Worm (Caenorhabditis elegans) whole organism, late embryonic: ENCODE results near the gene srx-78.

Experiments
- C38D4.7 ChIP-seq: fragments of 200-800 bp; sonication (Bioruptor generic); optimal IDR thresholded peaks from 2 replicates; lab custom pipeline; 2018; ENCODE audit warnings: mild to moderate bottlenecking, missing genetic modification characterization, moderate library complexity, missing compliant biosample characterization
- F13H6.1 ChIP-seq: sonication (generic microtip); optimal IDR thresholded peaks from 2 replicates; lab custom pipeline; 2016; ENCODE audit warnings: missing genetic modification characterization, missing compliant biosample characterization
- K09A11.1 ChIP-seq: sonication (generic microtip); optimal IDR thresholded peaks from 2 replicates; lab custom pipeline; 2017; ENCODE audit warnings: antibody characterized with exemption, mild to moderate bottlenecking, missing genetic modification characterization, missing compliant biosample characterization; ENCODE audit not compliant: insufficient read depth
- ahr-1 ChIP-seq: sonication (generic microtip); optimal IDR thresholded peaks from 2 replicates; lab custom pipeline; 2016; ENCODE audit warnings: missing genetic modification characterization, missing compliant biosample characterization
- ceh-14 ChIP-seq: sonication (generic microtip); optimal IDR thresholded peaks from 2 replicates; lab custom pipeline; 2016; ENCODE audit warnings: missing genotype, missing genetic modification characterization, missing compliant biosample characterization
- ceh-19 ChIP-seq: fragments of 200-800 bp; sonication (Bioruptor generic); optimal IDR thresholded peaks from 2 replicates; lab custom pipeline; 2018; ENCODE audit warnings: mild to moderate bottlenecking, missing genetic modification characterization, missing compliant biosample characterization
- ceh-2 ChIP-seq: sonication (generic microtip); optimal IDR thresholded peaks from 2 replicates; lab custom pipeline; 2016; ENCODE audit warnings: missing genotype, missing genetic modification characterization, missing compliant biosample characterization
- ceh-30 ChIP-seq: fragments of 150-350 bp; optimal IDR thresholded peaks from 2 replicates; lab custom pipeline; 2014; ENCODE audit warnings: missing biosample characterization, missing genetic modification characterization
- ceh-6 ChIP-seq: fragments of 200-800 bp; sonication (Bioruptor generic); optimal IDR thresholded peaks from 2 replicates; lab custom pipeline; 2018; ENCODE audit warnings: mild to moderate bottlenecking, missing genetic modification characterization, missing compliant biosample characterization
- dve-1 ChIP-seq: sonication (generic microtip); optimal IDR thresholded peaks from 2 replicates; lab custom pipeline; 2017; ENCODE audit warnings: antibody characterized with exemption, mild to moderate bottlenecking, missing genetic modification characterization, missing compliant biosample characterization
- elt-2 ChIP-seq: sonication (generic microtip); optimal IDR thresholded peaks from 2 replicates; lab custom pipeline; 2016; ENCODE audit warnings: missing genetic modification reagents, missing genetic modification characterization, missing compliant biosample characterization
- elt-4 ChIP-seq: sonication (generic microtip); optimal IDR thresholded peaks from 2 replicates; lab custom pipeline; 2016; ENCODE audit warnings: missing genetic modification characterization, missing compliant biosample characterization
- eyg-1 ChIP-seq: sonication (generic microtip); optimal IDR thresholded peaks from 2 replicates; lab custom pipeline; 2016; ENCODE audit warnings: missing genotype, missing genetic modification characterization, missing compliant biosample characterization
- fax-1 ChIP-seq: sonication (generic microtip); optimal IDR thresholded peaks from 2 replicates; lab custom pipeline; 2016; ENCODE audit warnings: missing genotype, missing genetic modification characterization, missing compliant biosample characterization
- fkh-10 ChIP-seq: fragments of 150-350 bp; optimal IDR thresholded peaks from 2 replicates; lab custom pipeline; 2014; ENCODE audit warnings: missing biosample characterization, missing genetic modification reagents, missing genetic modification characterization
- fkh-6 ChIP-seq: sonication (generic microtip); optimal IDR thresholded peaks from 2 replicates; lab custom pipeline; 2016; ENCODE audit warnings: missing genetic modification characterization, missing compliant biosample characterization
- gmeb-2 ChIP-seq: sonication (generic microtip); optimal IDR thresholded peaks from 2 replicates; lab custom pipeline; 2016; ENCODE audit warnings: missing genetic modification characterization, inconsistent platforms, missing compliant biosample characterization
- hlh-13 ChIP-seq: fragments of 200-800 bp; sonication (Bioruptor generic); optimal IDR thresholded peaks from 2 replicates; lab custom pipeline; 2018; ENCODE audit warnings: mild to moderate bottlenecking, missing genetic modification characterization, missing compliant biosample characterization
- hlh-15 ChIP-seq: sonication (generic microtip); optimal IDR thresholded peaks from 2 replicates; lab custom pipeline; 2016; ENCODE audit warnings: missing genetic modification characterization, missing compliant biosample characterization
- hlh-30 ChIP-seq: sonication (generic microtip); optimal IDR thresholded peaks from 2 replicates; lab custom pipeline; 2017; ENCODE audit warnings: antibody characterized with exemption, missing genetic modification characterization, missing compliant biosample characterization; ENCODE audit not compliant: insufficient read depth
- lim-6 ChIP-seq: sonication (generic microtip); optimal IDR thresholded peaks from 2 replicates; lab custom pipeline; 2016; ENCODE audit warnings: missing genetic modification characterization, missing compliant biosample characterization
- lin-11 ChIP-seq: fragments of 200-800 bp; sonication (Bioruptor generic); optimal IDR thresholded peaks from 2 replicates; lab custom pipeline; 2018; ENCODE audit warnings: mild to moderate bottlenecking, missing genetic modification characterization, missing compliant biosample characterization
- mec-3 ChIP-seq: sonication (generic microtip); optimal IDR thresholded peaks from 2 replicates; lab custom pipeline; 2016; ENCODE audit warnings: borderline replicate concordance, missing genetic modification characterization, missing compliant biosample characterization
- nhr-11 ChIP-seq: fragments of 150-350 bp; optimal IDR thresholded peaks from 2 replicates; lab custom pipeline; 2014; ENCODE audit warnings: missing biosample characterization, missing genetic modification characterization
- nhr-232 ChIP-seq: sonication (generic microtip); optimal IDR thresholded peaks from 2 replicates; lab custom pipeline; 2016; ENCODE audit warnings: missing genetic modification characterization, missing compliant biosample characterization
- odd-2 ChIP-seq: sonication (generic microtip); optimal IDR thresholded peaks from 2 replicates; lab custom pipeline; 2017; ENCODE audit warnings: antibody characterized with exemption, mild to moderate bottlenecking, missing genetic modification characterization, missing compliant biosample characterization
- pag-3 ChIP-seq: sonication (generic microtip); optimal IDR thresholded peaks from 2 replicates; lab custom pipeline; 2016; ENCODE audit warnings: missing compliant biosample characterization, missing genetic modification characterization, borderline replicate concordance
- pax-1 ChIP-seq: fragments of 150-350 bp; optimal IDR thresholded peaks from 2 replicates; lab custom pipeline; 2014; ENCODE audit warnings: missing biosample characterization, missing genetic modification characterization
- pqm-1 ChIP-seq: sonication (generic microtip); optimal IDR thresholded peaks from 2 replicates; lab custom pipeline; 2016; ENCODE audit warnings: missing genetic modification characterization, missing compliant biosample characterization
- ref-2 ChIP-seq: sonication (generic microtip); optimal IDR thresholded peaks from 2 replicates; lab custom pipeline; 2016; ENCODE audit warnings: missing genetic modification characterization, missing compliant biosample characterization
- rnt-1 ChIP-seq: sonication (generic microtip); optimal IDR thresholded peaks from 2 replicates; lab custom pipeline; 2016; ENCODE audit warnings: missing genetic modification characterization, missing compliant biosample characterization
- sdc-2 ChIP-seq: sonication (generic microtip); optimal IDR thresholded peaks from 2 replicates; lab custom pipeline; 2016; ENCODE audit warnings: missing genotype, missing genetic modification characterization, missing compliant biosample characterization
- syd-9 ChIP-seq: sonication (generic microtip); optimal IDR thresholded peaks from 2 replicates; lab custom pipeline; 2016; ENCODE audit warnings: mild to moderate bottlenecking, missing genetic modification characterization, moderate library complexity, missing compliant biosample characterization
- tbx-2 ChIP-seq: sonication (generic microtip); optimal IDR thresholded peaks from 2 replicates; lab custom pipeline; 2016; ENCODE audit warnings: missing genetic modification characterization, missing compliant biosample characterization
- tbx-7 ChIP-seq: sonication (generic microtip); optimal IDR thresholded peaks from 2 replicates; lab custom pipeline; 2016; ENCODE audit warnings: missing genotype, missing genetic modification characterization, missing compliant biosample characterization
- ttx-3 ChIP-seq: sonication (generic microtip); optimal IDR thresholded peaks from 2 replicates; lab custom pipeline; 2016; ENCODE audit warnings: missing genetic modification reagents, missing genetic modification characterization, missing compliant biosample characterization
- unc-55 ChIP-seq: sonication (generic microtip); optimal IDR thresholded peaks from 2 replicates; lab custom pipeline; 2017; ENCODE audit warnings: missing biosample characterization, missing genetic modification reagents, missing genetic modification characterization
- unc-86 ChIP-seq: sonication (generic microtip); optimal IDR thresholded peaks from 2 replicates; lab custom pipeline; 2016; ENCODE audit warnings: missing genetic modification characterization, missing compliant biosample characterization
- zip-5 ChIP-seq: sonication (generic microtip); optimal IDR thresholded peaks from 2 replicates; lab custom pipeline; 2016; ENCODE audit warnings: missing genetic modification characterization, missing compliant biosample characterization
- ztf-16 ChIP-seq: sonication (generic microtip); optimal IDR thresholded peaks from 2 replicates; lab custom pipeline; 2017; ENCODE audit warnings: missing genetic modification characterization, missing compliant biosample characterization

The srx-78 gene

DNA sequence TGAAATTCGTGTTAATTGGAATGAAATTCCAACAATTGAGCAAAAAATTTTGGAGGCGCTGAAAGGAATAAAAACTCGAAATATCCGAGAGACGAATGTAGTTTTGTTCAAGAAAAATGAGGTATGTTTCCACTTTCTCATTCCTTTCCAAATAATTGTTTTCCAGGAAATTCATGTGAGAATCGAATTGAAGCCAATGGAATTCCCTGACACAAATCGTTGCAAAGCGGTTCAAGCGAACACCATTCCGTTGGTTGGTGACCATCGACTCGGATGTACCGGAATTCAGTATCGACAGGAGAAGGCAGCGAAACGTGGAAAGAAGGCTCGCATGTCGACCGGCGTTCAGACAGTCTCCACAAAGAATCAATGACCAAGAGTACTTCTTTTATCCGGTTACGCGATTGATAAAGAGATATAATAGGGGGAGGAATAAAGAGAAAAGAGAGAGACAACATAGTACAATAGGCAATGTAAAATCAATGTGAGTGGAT lies 38.5 kb upstream of the srx-78 start:
- TF ChIP-seq ztf-16 (tag; lab: Kevin White, UChicago) (no peak), ceh-30 (tag; lab: Kevin White, UChicago) (no peak), pag-3 (tag; lab: Kevin White, UChicago) (no peak), unc-86 (tag; lab: Kevin White, UChicago) (no peak), tbx-2 (tag; lab: Kevin White, UChicago) (no peak), nhr-11 (no peak), hlh-13 (GFP tag; lab: Kevin White, UChicago) (no peak), elt-4 (tag; lab: Kevin White, UChicago) (no peak), sdc-2 (no peak), lin-11 (tag; lab: Kevin White, UChicago) (no peak), fkh-10 (GFP tag; lab: Kevin White, UChicago) (no peak), K09A11.1 (no peak), ceh-2 (no peak), ttx-3 (no peak), dve-1 (no peak), unc-55 (GFP tag; lab: Kevin White, UChicago) (no peak), C38D4.7 (GFP tag; lab: Kevin White, UChicago) (no peak)

DNA sequence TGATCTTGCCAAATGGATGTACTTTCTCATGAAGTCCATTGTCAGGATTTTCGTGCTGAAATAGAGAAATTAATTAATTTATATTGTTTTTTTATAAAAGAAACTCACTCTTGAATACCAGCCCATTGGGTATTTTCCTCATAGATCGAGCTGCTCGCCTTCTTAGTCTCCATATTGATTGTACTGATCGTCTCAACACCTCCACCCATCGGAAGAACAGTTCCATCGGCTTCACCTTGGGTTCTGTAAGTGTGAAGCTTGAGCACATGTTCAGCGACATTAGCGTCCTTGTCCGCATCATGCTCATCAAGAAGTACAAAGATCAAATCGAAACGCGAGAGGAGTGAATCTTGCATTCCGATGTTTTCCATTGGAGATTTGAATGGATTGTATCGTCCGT lies 37.1 kb upstream of the srx-78 start:
- TF ChIP-seq ceh-19 (GFP tag; lab: Kevin White, UChicago) (no peak), mec-3 (tag; lab: Kevin White, UChicago) (no peak), elt-2 (no peak), hlh-15 (tag; lab: Kevin White, UChicago) (no peak), nhr-11 (no peak), unc-86 (tag; lab: Kevin White, UChicago) (no peak), fkh-6 (tag; lab: Kevin White, UChicago) (no peak), pax-1 (tag; lab: Kevin White, UChicago) (no peak), ztf-16 (tag; lab: Kevin White, UChicago) (no peak), gmeb-2 (tag; lab: Kevin White, UChicago) (no peak)

DNA sequence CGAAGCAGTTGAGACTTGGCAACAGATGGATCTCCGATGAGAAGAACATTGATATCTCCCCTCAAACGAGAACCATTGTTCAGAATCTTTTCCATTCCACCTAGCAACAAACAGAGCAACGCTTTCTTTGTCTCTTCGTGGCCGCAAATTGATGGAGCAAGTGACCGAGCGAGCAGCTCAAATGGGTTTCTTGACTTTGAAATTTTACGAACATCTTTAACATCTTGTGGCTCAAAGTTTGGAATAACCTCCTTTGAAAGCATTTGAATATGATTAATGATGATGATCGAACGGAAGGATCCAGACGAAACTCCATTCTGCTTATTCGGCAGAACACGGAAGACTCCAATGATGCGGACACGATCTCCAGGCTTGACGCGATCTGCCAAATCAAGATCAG lies 36.4 kb upstream of the srx-78 start:
- TF ChIP-seq ahr-1 (no peak), eyg-1 (tag; lab: Kevin White, UChicago) (no peak), pqm-1 (tag; lab: Kevin White, UChicago) (no peak), fax-1 (tag; lab: Kevin White, UChicago) (no peak), tbx-2 (tag; lab: Kevin White, UChicago) (no peak), nhr-232 (no peak), gmeb-2 (tag; lab: Kevin White, UChicago) (no peak), ref-2 (tag; lab: Kevin White, UChicago) (no peak), fkh-10 (GFP tag; lab: Kevin White, UChicago) (no peak), ceh-6 (GFP tag; lab: Kevin White, UChicago) (no peak), pag-3 (tag; lab: Kevin White, UChicago) (no peak), ceh-2 (no peak), hlh-13 (GFP tag; lab: Kevin White, UChicago) (no peak), ceh-14 (tag; lab: Kevin White, UChicago) (no peak), lim-6 (tag; lab: Kevin White, UChicago) (no peak), lin-11 (tag; lab: Kevin White, UChicago) (no peak), hlh-30 (tag; lab: Kevin White, UChicago) (no peak), tbx-7 (tag; lab: Kevin White, UChicago) (no peak)

DNA sequence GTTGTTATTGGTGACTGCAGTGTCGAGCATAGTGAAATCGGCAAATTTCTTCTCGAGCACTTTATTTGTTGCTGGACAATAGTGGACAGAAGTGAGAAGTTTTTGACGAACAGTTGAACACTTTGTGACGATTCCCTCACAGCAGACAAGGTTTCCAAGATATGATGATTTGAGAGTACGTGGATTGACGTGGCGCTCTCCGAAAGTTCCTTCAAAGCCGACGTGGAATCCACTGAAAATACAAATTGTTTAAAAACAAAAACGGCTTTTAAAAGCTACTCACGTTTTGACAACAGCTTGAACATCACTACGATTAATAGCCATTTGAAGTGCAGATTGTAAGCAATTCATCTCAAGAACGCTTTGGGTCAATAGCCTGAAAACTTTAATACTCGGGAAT lies 35.9 kb upstream of the srx-78 start:
- TF ChIP-seq sdc-2, result no peak
- TF ChIP-seq C38D4.7 (GFP tag; lab: Kevin White, UChicago), result no peak
- TF ChIP-seq odd-2 (tag; lab: Kevin White, UChicago), result no peak
- TF ChIP-seq F13H6.1 (tag; lab: Kevin White, UChicago), result no peak
- TF ChIP-seq syd-9 (tag; lab: Kevin White, UChicago), result no peak
- no peak for TF ChIP-seq rnt-1 (tag; lab: Kevin White, UChicago)
- no peak for TF ChIP-seq zip-5
